Worm (Caenorhabditis elegans): ENCODE results near the gene C07H4.1.

- TF ChIP-seq dao-5 (tag; optimal IDR thresholded peaks at IDR 0.05) (no peak), W03F9.2 (tag; optimal IDR thresholded peaks at IDR 0.05) (no peak)
These were observed 23.6 kb downstream of the C07H4.1 start for ce11 chrII:9069836-9070235.

Measured in whole organism, L4/young adult.